Worm (Caenorhabditis elegans) whole organism, L4/young adult: ENCODE results near the gene zipt-7.1.

Experiments
- W03F9.2 ChIP-seq: fragments of 150-350 bp; optimal IDR thresholded peaks from 2 replicates; lab custom pipeline; 2014; ENCODE audit warnings: missing biosample characterization, missing genetic modification characterization
- him-1 ChIP-seq: sonication (generic microtip); optimal IDR thresholded peaks from 2 replicates; lab custom pipeline; 2016; ENCODE audit warnings: missing genotype, missing genetic modification reagents, missing genetic modification characterization, missing compliant biosample characterization

- TF ChIP-seq him-1 (tag; lab: Kevin White, UChicago): no peak
- TF ChIP-seq W03F9.2 (tag; lab: Kevin White, UChicago): no peak
These were observed 28.6 kb downstream of the zipt-7.1 start, which contains the start of gene phyh-1 for ce11 chrIV:17259310-17259709.
